Worm (Caenorhabditis elegans): ENCODE data around the gene B0432.9.

The B0432.9 gene

ce11 chrII:312110-312509, 28.6 kb upstream of the B0432.9 start, which contains the start of gene mps-2:
Gene mps-2 (minus strand): TSS chrII:312210.
- TF ChIP-seq dsc-1 (tag; optimal IDR thresholded peaks at IDR 0.05): peak; percentile 46
- peak; percentile 8 for TF ChIP-seq nhr-71 (tag; optimal IDR thresholded peaks at IDR 0.05)

- TF ChIP-seq aha-1 (tag; optimal IDR thresholded peaks at IDR 0.05) (no peak), ceh-88 (GFP tag; IDR thresholded peaks at IDR 0.05) (no peak), sup-37 (GFP tag; optimal IDR thresholded peaks at IDR 0.05) (no peak), nhr-77 (tag; optimal IDR thresholded peaks at IDR 0.05) (no peak), nhr-28 (tag; optimal IDR thresholded peaks at IDR 0.05) (no peak), ces-1 (GFP tag; optimal IDR thresholded peaks at IDR 0.05) (no peak), ama-1 (optimal IDR thresholded peaks at IDR 0.05) (no peak)
These were observed 23.7 kb upstream of the B0432.9 start, which contains the start of gene K01A2.4 for ce11 chrII:307154-307553. Gene K01A2.4 (plus strand): TSS chrII:307454.

ce11 chrII:305645-306044, 22.2 kb upstream of the B0432.9 start, which contains the start of gene col-69:
Gene col-69 (minus strand): TSS chrII:305745.
- TF ChIP-seq efl-1 (optimal IDR thresholded peaks at IDR 0.05) (no peak), efl-1 (GFP tag; optimal IDR thresholded peaks at IDR 0.05 in 1 of 2) (peak in 1 of 2 experiments; percentile 17), dsc-1 (tag; optimal IDR thresholded peaks at IDR 0.05) (no peak), unc-62 (GFP tag; optimal IDR thresholded peaks at IDR 0.05) (no peak), C34B4.2 (tag; optimal IDR thresholded peaks at IDR 0.05) (no peak)

- no peak for TF ChIP-seq mab-9 (GFP tag; IDR thresholded peaks at IDR 0.05)
- no peak for TF ChIP-seq efl-3 (GFP tag; optimal IDR thresholded peaks at IDR 0.05)
- no peak for TF ChIP-seq aly-2 (tag; optimal IDR thresholded peaks at IDR 0.05)
- TF ChIP-seq hlh-4 (tag; optimal IDR thresholded peaks at IDR 0.05): no peak
- no peak for TF ChIP-seq nhr-237 (tag; optimal IDR thresholded peaks at IDR 0.05)
- no peak for TF ChIP-seq lin-15B (tag; optimal IDR thresholded peaks at IDR 0.05)
- TF ChIP-seq jun-1 (tag; optimal IDR thresholded peaks at IDR 0.05): no peak
- no peak for TF ChIP-seq unc-30 (tag; optimal IDR thresholded peaks at IDR 0.05)
- TF ChIP-seq snpc-4 (tag; optimal IDR thresholded peaks at IDR 0.05): no peak
- TF ChIP-seq egl-13 (tag; optimal IDR thresholded peaks at IDR 0.05): no peak
- no peak for TF ChIP-seq sptf-1 (tag; optimal IDR thresholded peaks at IDR 0.05)
- no peak for TF ChIP-seq mep-1 (tag; optimal IDR thresholded peaks at IDR 0.05)
- no peak for TF ChIP-seq C04F5.9 (tag; optimal IDR thresholded peaks at IDR 0.05)
- no peak for TF ChIP-seq fkh-10 (GFP tag; optimal IDR thresholded peaks at IDR 0.05)
- TF ChIP-seq F16B12.6 (tag; optimal IDR thresholded peaks at IDR 0.05): no peak
These were observed 20.6 kb upstream of the B0432.9 start for ce11 chrII:303927-304711.

ce11 chrII:300977-301772, 17.7 kb upstream of the B0432.9 start, which contains the start of gene K01A2.5:
Gene K01A2.5 (plus strand): TSS chrII:301273.
- TF ChIP-seq fkh-8 (tag; optimal IDR thresholded peaks at IDR 0.05) (no peak), aha-1 (tag; optimal IDR thresholded peaks at IDR 0.05) (no peak), nhr-71 (tag; optimal IDR thresholded peaks at IDR 0.05) (no peak), snu-23 (GFP tag; optimal IDR thresholded peaks at IDR 0.05) (no peak), swsn-7 (tag; optimal IDR thresholded peaks at IDR 0.05) (no peak), lir-3 (tag; optimal IDR thresholded peaks at IDR 0.05; ENCODE audit: poor library complexity) (peak; percentile 6), efl-3 (GFP tag; optimal IDR thresholded peaks at IDR 0.05) (no peak), nhr-77 (tag; optimal IDR thresholded peaks at IDR 0.05) (no peak), alr-1 (tag; optimal IDR thresholded peaks at IDR 0.05; ENCODE audit: borderline replicate concordance) (no peak), blmp-1 (tag; optimal IDR thresholded peaks at IDR 0.05) (peak; percentile 99), sox-4 (tag; optimal IDR thresholded peaks at IDR 0.05) (no peak), dpl-1 (GFP tag; optimal IDR thresholded peaks at IDR 0.05) (peak in 1 of 3 experiments; percentile 2), ets-5 (GFP tag; IDR thresholded peaks at IDR 0.05) (no peak), ceh-8 (GFP tag; optimal IDR thresholded peaks at IDR 0.05) (no peak), nhr-19 (GFP tag; conservative IDR thresholded peaks at IDR 0.05) (no peak), tlp-1 (tag; optimal IDR thresholded peaks at IDR 0.05) (no peak), F16B12.6 (tag; optimal IDR thresholded peaks at IDR 0.05) (no peak), lin-14 (GFP tag; optimal IDR thresholded peaks at IDR 0.05) (peak; percentile 79), rnt-1 (tag; optimal IDR thresholded peaks at IDR 0.05) (peak; percentile 7), hlh-4 (tag; optimal IDR thresholded peaks at IDR 0.05) (no peak), lsy-2 (tag; optimal IDR thresholded peaks at IDR 0.05) (no peak), fkh-10 (GFP tag; optimal IDR thresholded peaks at IDR 0.05) (no peak), snpc-4 (tag; optimal IDR thresholded peaks at IDR 0.05) (no peak)
